Worm (Caenorhabditis elegans) whole organism, L2 larva: ENCODE results near the gene sec-61.A.

Source experiments
- F13H6.1 ChIP-seq: sonication (generic microtip); optimal IDR thresholded peaks from 2 replicates; lab custom pipeline; 2016; ENCODE audit warnings: missing genetic modification characterization, missing compliant biosample characterization
- R02D3.7 ChIP-seq: fragments of 150-350 bp; optimal IDR thresholded peaks from 2 replicates; lab custom pipeline; 2014; ENCODE audit warnings: missing biosample characterization, missing genetic modification characterization
- ZK546.5 ChIP-seq: sonication (generic microtip); optimal IDR thresholded peaks from 2 replicates; lab custom pipeline; 2017; ENCODE audit warnings: missing biosample characterization, missing genetic modification characterization
- blmp-1 ChIP-seq: sonication (generic microtip); optimal IDR thresholded peaks from 2 replicates; lab custom pipeline; 2017; ENCODE audit warnings: missing genetic modification characterization, mild to moderate bottlenecking, missing compliant biosample characterization, antibody characterized with exemption, moderate library complexity; ENCODE audit not compliant: insufficient read depth
- ceh-82 ChIP-seq: fragments of 150-350 bp; optimal IDR thresholded peaks from 2 replicates; lab custom pipeline; 2014; ENCODE audit warnings: missing biosample characterization, missing genetic modification characterization
- dmd-4 ChIP-seq: sonication (generic microtip); optimal IDR thresholded peaks from 2 replicates; lab custom pipeline; 2017; ENCODE audit warnings: missing biosample characterization, missing genetic modification characterization
- egl-27 ChIP-seq: sonication (generic microtip); optimal IDR thresholded peaks from 3 replicates; lab custom pipeline; 2017; ENCODE audit warnings: missing biosample characterization, missing genetic modification reagents, missing genetic modification characterization
- lin-39 ChIP-seq: fragments of 150-350 bp; optimal IDR thresholded peaks from 2 replicates; lab custom pipeline; 2014; ENCODE audit warnings: missing biosample characterization, missing genetic modification reagents, missing genetic modification characterization
- lsy-2 ChIP-seq, 2 experiments: fragments of 150-350 bp in 1 of 2; sonication (generic microtip) in 1 of 2; optimal IDR thresholded peaks; 2 replicates each; lab custom pipeline; 2014 to 2017; ENCODE audit warnings: missing biosample characterization in 2 of 2, missing genetic modification characterization in 2 of 2
- mab-5 ChIP-seq: fragments of 150-350 bp; optimal IDR thresholded peaks from 2 replicates; lab custom pipeline; 2014; ENCODE audit warnings: missing biosample characterization, missing genetic modification characterization
- nhr-21 ChIP-seq: fragments of 150-350 bp; optimal IDR thresholded peaks from 2 replicates; lab custom pipeline; 2014; ENCODE audit warnings: missing biosample characterization, missing genetic modification characterization
- nhr-77 ChIP-seq: fragments of 150-350 bp; optimal IDR thresholded peaks from 2 replicates; lab custom pipeline; 2014; ENCODE audit warnings: missing biosample characterization, missing genetic modification characterization
- peb-1 ChIP-seq: fragments of 150-350 bp; optimal IDR thresholded peaks from 2 replicates; lab custom pipeline; 2014; ENCODE audit warnings: missing biosample characterization, missing genetic modification characterization
- zag-1 ChIP-seq: fragments of 150-350 bp; optimal IDR thresholded peaks from 2 replicates; lab custom pipeline; 2014; ENCODE audit warnings: missing biosample characterization, missing genetic modification characterization

- no peak for TF ChIP-seq lin-39 (tag; lab: Kevin White, UChicago)
- no peak for TF ChIP-seq F13H6.1
- TF ChIP-seq mab-5 (tag; lab: Kevin White, UChicago) = no peak
- no peak for TF ChIP-seq blmp-1 (tag; lab: Kevin White, UChicago)
- no peak for TF ChIP-seq R02D3.7 (tag; lab: Kevin White, UChicago)
- TF ChIP-seq peb-1 (tag; lab: Kevin White, UChicago) = no peak
- no peak for TF ChIP-seq dmd-4 (tag; lab: Kevin White, UChicago)
- no peak for TF ChIP-seq nhr-77 (tag; lab: Kevin White, UChicago)
- no peak for TF ChIP-seq egl-27 (tag; lab: Kevin White, UChicago)
- no peak for TF ChIP-seq ceh-82
- no peak for TF ChIP-seq ZK546.5 (tag; lab: Kevin White, UChicago)
- no peak for TF ChIP-seq nhr-21 (tag; lab: Kevin White, UChicago)
- no peak for TF ChIP-seq lsy-2 (tag; optimal IDR thresholded peaks at IDR 0.05; lab: Kevin White, UChicago)
- no peak for TF ChIP-seq zag-1
Observed at ce11 chrIV:14806903-14807302, 18.2 kb downstream of the sec-61.A start, which contains the start of gene oig-5.
